Worm (Caenorhabditis elegans) whole organism, L1 larva: ENCODE results near the gene F56D2.8.

ENCODE experiments used
- C04F5.9 ChIP-seq: sonication (generic microtip); optimal IDR thresholded peaks from 2 replicates; lab custom pipeline; 2016; ENCODE audit warnings: missing genetic modification characterization, missing compliant biosample characterization
- C16A3.4 ChIP-seq: fragments of 150-350 bp; optimal IDR thresholded peaks from 2 replicates; lab custom pipeline; 2014; ENCODE audit warnings: missing biosample characterization, missing genetic modification characterization
- Y116A8C.19 ChIP-seq: sonication (generic microtip); optimal IDR thresholded peaks from 2 replicates; lab custom pipeline; 2016; ENCODE audit warnings: missing compliant biosample characterization, missing genetic modification characterization, borderline replicate concordance
- aha-1 ChIP-seq: fragments of 150-350 bp; optimal IDR thresholded peaks from 2 replicates; lab custom pipeline; 2014; ENCODE audit warnings: missing biosample characterization, missing genetic modification characterization
- alr-1 ChIP-seq: fragments of 200-800 bp; sonication (Bioruptor generic); optimal IDR thresholded peaks from 2 replicates; lab custom pipeline; 2018; ENCODE audit warnings: borderline replicate concordance, mild to moderate bottlenecking, missing genetic modification characterization, missing compliant biosample characterization
- blmp-1 ChIP-seq: fragments of 150-350 bp; optimal IDR thresholded peaks from 2 replicates; lab custom pipeline; 2014; ENCODE audit warnings: missing biosample characterization, missing genetic modification characterization
- ceh-63 ChIP-seq: fragments of 200-800 bp; sonication (Bioruptor generic); optimal IDR thresholded peaks from 2 replicates; lab custom pipeline; 2018; ENCODE audit warnings: mild to moderate bottlenecking, missing genetic modification characterization, missing compliant biosample characterization
- ceh-8 ChIP-seq: fragments of 200-800 bp; sonication (Bioruptor generic); optimal IDR thresholded peaks from 2 replicates; lab custom pipeline; 2018; ENCODE audit warnings: mild to moderate bottlenecking, missing genetic modification characterization, moderate library complexity, missing compliant biosample characterization
- ceh-82 ChIP-seq, 3 experiments: fragments of 150-350 bp in 1 of 3; sonication (generic microtip) in 2 of 3; optimal IDR thresholded peaks; 2 replicates each; lab custom pipeline; 2014 to 2017; ENCODE audit warnings: missing biosample characterization in 3 of 3, missing genetic modification characterization in 3 of 3
- ceh-90 ChIP-seq: sonication (generic microtip); optimal IDR thresholded peaks from 2 replicates; lab custom pipeline; 2016; ENCODE audit warnings: missing genetic modification characterization, missing compliant biosample characterization
- dpl-1 ChIP-seq, 3 experiments: fragments of 150-350 bp in 2 of 3; sonication (generic microtip) in 1 of 3; optimal IDR thresholded peaks; 2 replicates each; lab custom pipeline; 2014 to 2017; ENCODE audit warnings: missing biosample characterization in 3 of 3, missing genetic modification characterization in 3 of 3, missing genetic modification reagents in 3 of 3
- dsc-1 ChIP-seq: sonication (generic microtip); optimal IDR thresholded peaks from 2 replicates; lab custom pipeline; 2016; ENCODE audit warnings: mild to moderate bottlenecking, missing genetic modification characterization, missing compliant biosample characterization
- efl-1 ChIP-seq, 4 experiments: fragments of 150-350 bp; optimal IDR thresholded peaks in 3 of 4; peaks in 1 of 4; 1 replicate in 1 of 4; 2 replicates in 3 of 4; lab custom pipeline; 2014; ENCODE audit warnings: missing biosample characterization in 2 of 4, missing genetic modification characterization in 2 of 4, missing genetic modification reagents in 2 of 4
- efl-3 ChIP-seq: fragments of 200-800 bp; sonication (Bioruptor generic); optimal IDR thresholded peaks from 2 replicates; lab custom pipeline; 2018; ENCODE audit warnings: mild to moderate bottlenecking, missing genetic modification characterization, missing compliant biosample characterization
- egl-13 ChIP-seq: sonication (generic microtip); optimal IDR thresholded peaks from 2 replicates; lab custom pipeline; 2016; ENCODE audit warnings: missing genotype, missing genetic modification reagents, missing genetic modification characterization, missing compliant biosample characterization
- elt-3 ChIP-seq, 6 experiments: fragments of 150-350 bp in 1 of 6; sonication (generic microtip); optimal IDR thresholded peaks; 2 replicates each; lab custom pipeline; 2017 to 2018; ENCODE audit warnings: missing biosample characterization in 6 of 6, missing genetic modification characterization in 6 of 6, inconsistent platforms in 1 of 6
- ets-5 ChIP-seq: fragments of 200-800 bp; sonication (Bioruptor generic); IDR thresholded peaks from 2 replicates; pipeline ENCODE4 v1.3.6; 2022; ENCODE audit warnings: missing genetic modification characterization, missing compliant biosample characterization
- fkh-10 ChIP-seq: sonication (generic microtip); optimal IDR thresholded peaks from 2 replicates; lab custom pipeline; 2017; ENCODE audit warnings: missing biosample characterization, missing genetic modification reagents, missing genetic modification characterization
- fkh-4 ChIP-seq: sonication (generic microtip); optimal IDR thresholded peaks from 2 replicates; lab custom pipeline; 2016; ENCODE audit warnings: missing compliant biosample characterization, missing genetic modification characterization, borderline replicate concordance
- fos-1 ChIP-seq: fragments of 150-350 bp; optimal IDR thresholded peaks from 2 replicates; lab custom pipeline; 2014; ENCODE audit warnings: missing biosample characterization, missing genetic modification characterization
- hlh-17 ChIP-seq: fragments of 200-800 bp; sonication (Bioruptor generic); optimal IDR thresholded peaks from 2 replicates; lab custom pipeline; 2018; ENCODE audit warnings: missing genetic modification characterization, mild to moderate bottlenecking, missing compliant biosample characterization, moderate library complexity, borderline replicate concordance
- hpl-2 ChIP-seq: fragments of 150-350 bp; optimal IDR thresholded peaks from 2 replicates; lab custom pipeline; 2014; ENCODE audit warnings: missing biosample characterization, missing genetic modification reagents, missing genetic modification characterization
- lin-14 ChIP-seq: fragments of 200-800 bp; sonication (Bioruptor generic); optimal IDR thresholded peaks from 2 replicates; lab custom pipeline; 2018; ENCODE audit warnings: mild to moderate bottlenecking, missing genetic modification characterization, moderate library complexity, missing compliant biosample characterization
- lin-15B ChIP-seq: fragments of 150-350 bp; sonication (generic microtip); optimal IDR thresholded peaks from 3 replicates; lab custom pipeline; 2014; ENCODE audit warnings: missing biosample characterization, missing genetic modification characterization
- lin-35 ChIP-seq, 2 experiments: fragments of 150-350 bp; optimal IDR thresholded peaks; 2 replicates each; lab custom pipeline; 2014; ENCODE audit warnings: missing biosample characterization in 2 of 2, missing genetic modification characterization in 2 of 2, missing genetic modification reagents in 2 of 2
- lin-39 ChIP-seq: fragments of 150-350 bp; optimal IDR thresholded peaks from 2 replicates; lab custom pipeline; 2014; ENCODE audit warnings: missing biosample characterization, missing genetic modification reagents, missing genetic modification characterization
- lsy-2 ChIP-seq, 2 experiments: fragments of 150-350 bp; optimal IDR thresholded peaks; 2 replicates each; lab custom pipeline; 2014; ENCODE audit warnings: missing biosample characterization in 2 of 2, missing genetic modification characterization in 2 of 2
- mab-9 ChIP-seq: fragments of 200-800 bp; sonication (Bioruptor generic); IDR thresholded peaks from 2 replicates; pipeline ENCODE4 v1.3.6; 2022; ENCODE audit warnings: missing genetic modification reagents, missing genetic modification characterization, missing compliant biosample characterization
- mef-2 ChIP-seq: fragments of 150-350 bp; optimal IDR thresholded peaks from 2 replicates; lab custom pipeline; 2014; ENCODE audit warnings: missing biosample characterization, missing genetic modification characterization
- mep-1 ChIP-seq: fragments of 150-350 bp; optimal IDR thresholded peaks from 2 replicates; lab custom pipeline; 2014; ENCODE audit warnings: missing biosample characterization, missing genetic modification characterization
- nhr-11 ChIP-seq: fragments of 150-350 bp; optimal IDR thresholded peaks from 2 replicates; lab custom pipeline; 2014; ENCODE audit warnings: missing biosample characterization, missing genetic modification characterization
- nhr-19 ChIP-seq: fragments of 200-800 bp; sonication (Bioruptor generic); conservative IDR thresholded peaks from 2 replicates; pipeline ENCODE4 v1.3.6; 2022; ENCODE audit warnings: missing genetic modification characterization, missing compliant biosample characterization
- nhr-20 ChIP-seq: sonication (generic microtip); optimal IDR thresholded peaks from 2 replicates; lab custom pipeline; 2016; ENCODE audit warnings: mild to moderate bottlenecking, missing genetic modification characterization, missing compliant biosample characterization
- nhr-237 ChIP-seq: fragments of 150-350 bp; optimal IDR thresholded peaks from 2 replicates; lab custom pipeline; 2014; ENCODE audit warnings: missing biosample characterization, missing genetic modification characterization
- nhr-71 ChIP-seq: sonication (generic microtip); optimal IDR thresholded peaks from 2 replicates; lab custom pipeline; 2016; ENCODE audit warnings: mild to moderate bottlenecking, missing genetic modification characterization, moderate library complexity, missing compliant biosample characterization
- nhr-77 ChIP-seq: fragments of 150-350 bp; optimal IDR thresholded peaks from 2 replicates; lab custom pipeline; 2014; ENCODE audit warnings: missing biosample characterization, missing genetic modification characterization
- nhr-84 ChIP-seq: sonication (generic microtip); optimal IDR thresholded peaks from 2 replicates; lab custom pipeline; 2017; ENCODE audit warnings: missing biosample characterization, missing genetic modification characterization
- nhr-90 ChIP-seq: sonication (generic microtip); optimal IDR thresholded peaks from 2 replicates; lab custom pipeline; 2016; ENCODE audit warnings: mild to moderate bottlenecking, missing genetic modification characterization, missing compliant biosample characterization; ENCODE audit not compliant: poor library complexity
- pag-3 ChIP-seq: sonication (generic microtip); optimal IDR thresholded peaks from 2 replicates; lab custom pipeline; 2017; ENCODE audit warnings: missing genetic modification characterization, mild to moderate bottlenecking, missing compliant biosample characterization, antibody characterized with exemption, borderline replicate concordance; ENCODE audit not compliant: insufficient read depth
- rnt-1 ChIP-seq: sonication (generic microtip); optimal IDR thresholded peaks from 2 replicates; lab custom pipeline; 2016; ENCODE audit warnings: mild to moderate bottlenecking, missing genetic modification characterization, moderate library complexity, missing compliant biosample characterization
- snpc-4 ChIP-seq: fragments of 150-350 bp; optimal IDR thresholded peaks from 2 replicates; lab custom pipeline; 2014; ENCODE audit warnings: missing biosample characterization, missing genetic modification characterization
- snu-23 ChIP-seq: sonication (generic microtip); optimal IDR thresholded peaks from 2 replicates; lab custom pipeline; 2016; ENCODE audit warnings: missing genetic modification characterization, missing compliant biosample characterization
- sup-37 ChIP-seq: fragments of 200-800 bp; sonication (Bioruptor generic); optimal IDR thresholded peaks from 2 replicates; lab custom pipeline; 2018; ENCODE audit warnings: mild to moderate bottlenecking, missing genetic modification characterization, missing compliant biosample characterization
- unc-130 ChIP-seq: fragments of 150-350 bp; optimal IDR thresholded peaks from 2 replicates; lab custom pipeline; 2017; ENCODE audit warnings: missing biosample characterization, missing genetic modification characterization, inconsistent platforms
- unc-30 ChIP-seq: sonication (generic microtip); optimal IDR thresholded peaks from 2 replicates; lab custom pipeline; 2017; ENCODE audit warnings: missing biosample characterization, missing genetic modification characterization
- unc-86 ChIP-seq: sonication (generic microtip); optimal IDR thresholded peaks from 2 replicates; lab custom pipeline; 2016; ENCODE audit warnings: missing genetic modification characterization, missing compliant biosample characterization
- vab-15 ChIP-seq: sonication (generic microtip); optimal IDR thresholded peaks from 2 replicates; lab custom pipeline; 2017; ENCODE audit warnings: missing genotype, mild to moderate bottlenecking, missing genetic modification characterization, missing compliant biosample characterization
- xbp-1 ChIP-seq: sonication (generic microtip); optimal IDR thresholded peaks from 2 replicates; lab custom pipeline; 2016; ENCODE audit warnings: missing genetic modification characterization, missing compliant biosample characterization
- zag-1 ChIP-seq: fragments of 150-350 bp; optimal IDR thresholded peaks from 2 replicates; lab custom pipeline; 2014; ENCODE audit warnings: missing biosample characterization, missing genetic modification characterization
- ztf-11 ChIP-seq, 2 experiments: sonication (generic microtip); optimal IDR thresholded peaks; 2 replicates each; lab custom pipeline; 2016 to 2017; ENCODE audit warnings: missing genetic modification characterization in 2 of 2, missing biosample characterization in 1 of 2, missing compliant biosample characterization in 1 of 2

F56D2.8 gene

ce11 chrIII:5624835-5625234 lies 42.2 kb upstream of the F56D2.8 start, which contains the start of gene daf-4:
TSS of gene daf-4 (plus strand) at chrIII:5625135.
- TF ChIP-seq hlh-17 (no peak), blmp-1 (tag; lab: Kevin White, UChicago) (no peak), fkh-10 (GFP tag; lab: Kevin White, UChicago) (no peak), nhr-84 (tag; lab: Kevin White, UChicago) (no peak), nhr-77 (tag; lab: Kevin White, UChicago) (no peak), sup-37 (GFP tag; lab: Kevin White, UChicago) (no peak), pag-3 (tag; lab: Kevin White, UChicago) (no peak), hpl-2 (GFP tag; lab: Kevin White, UChicago) (no peak), ztf-11 (tag; optimal IDR thresholded peaks at IDR 0.05; lab: Kevin White, UChicago) (no peak), lin-14 (GFP tag; lab: Kevin White, UChicago) (no peak), C04F5.9 (no peak), nhr-71 (no peak), efl-3 (no peak)

DNA sequence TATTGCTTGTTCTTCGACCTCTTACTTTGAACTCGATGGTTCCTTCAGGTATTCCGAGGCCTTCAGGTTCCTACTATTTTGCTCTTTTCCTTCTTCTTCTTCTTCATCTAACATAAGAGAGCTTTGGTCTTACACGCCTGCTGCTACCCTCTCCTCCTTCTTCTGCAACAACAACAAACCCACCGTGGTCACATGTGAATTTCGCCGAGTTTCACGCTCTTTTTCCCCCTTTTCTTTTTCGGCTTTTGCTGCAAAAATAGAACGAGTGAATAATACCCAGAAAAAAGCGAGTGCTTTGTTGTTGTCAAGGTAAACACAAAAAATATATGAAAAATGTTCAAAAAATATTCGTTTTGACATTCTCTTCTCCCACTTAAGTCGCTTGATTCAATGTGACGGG lies 40.8 kb upstream of the F56D2.8 start:
- TF ChIP-seq mef-2 (peak; percentile 35), nhr-90 (tag; lab: Kevin White, UChicago) (no peak), ceh-90 (no peak), nhr-77 (tag; lab: Kevin White, UChicago) (no peak), C16A3.4 (tag; lab: Kevin White, UChicago) (no peak), efl-3 (no peak), Y116A8C.19 (tag; lab: Kevin White, UChicago) (no peak), lin-39 (no peak), ets-5 (GFP tag; lab: Robert Waterston, UW) (no peak), ceh-63 (GFP tag; lab: Kevin White, UChicago) (no peak), nhr-237 (no peak), zag-1 (no peak), snu-23 (GFP tag; lab: Kevin White, UChicago) (peak; percentile 4), egl-13 (no peak), elt-3 (tag; optimal IDR thresholded peaks at IDR 0.05; lab: Kevin White, UChicago) (no peak), mab-9 (no peak), rnt-1 (tag; lab: Kevin White, UChicago) (peak; percentile 39), aha-1 (no peak), nhr-71 (peak; percentile 24), vab-15 (no peak), xbp-1 (tag; lab: Kevin White, UChicago) (no peak), lin-15B (tag; lab: Kevin White, UChicago) (no peak), dsc-1 (tag; lab: Kevin White, UChicago) (no peak), unc-130 (no peak), ceh-8 (no peak), fkh-4 (tag; lab: Kevin White, UChicago) (no peak), dpl-1 (GFP tag; optimal IDR thresholded peaks at IDR 0.05; lab: Kevin White, UChicago) (peak in 1 of 3 experiments; percentile 2), nhr-19 (GFP tag; lab: Robert Waterston, UW) (0 out of 2 replicates have a peak, but pooled peaks have one; percentile 2), nhr-20 (tag; lab: Kevin White, UChicago) (no peak), ceh-82 (tag; optimal IDR thresholded peaks at IDR 0.05; lab: Kevin White, UChicago) (peak in 1 of 3 experiments; percentile 39), fos-1 (no peak), lin-14 (GFP tag; lab: Kevin White, UChicago) (peak; percentile 70), unc-30 (tag; lab: Kevin White, UChicago) (no peak), sup-37 (GFP tag; lab: Kevin White, UChicago) (no peak), alr-1 (tag; lab: Kevin White, UChicago) (no peak), nhr-11 (no peak), efl-1 (optimal IDR thresholded peaks at IDR 0.05; lab: Kevin White, UChicago) (no peak), efl-1 (GFP tag; optimal IDR thresholded peaks at IDR 0.05 in 1 of 2; lab: Kevin White, UChicago) (peak in 1 of 2 experiments; percentile 21), lin-35 (GFP tag; optimal IDR thresholded peaks at IDR 0.05; lab: Kevin White, UChicago) (no peak), snpc-4 (tag; lab: Kevin White, UChicago) (no peak), unc-86 (tag; lab: Kevin White, UChicago) (peak; percentile 10), lsy-2 (tag; optimal IDR thresholded peaks at IDR 0.05; lab: Kevin White, UChicago) (peak in 1 of 2 experiments; percentile 6), mep-1 (tag; lab: Kevin White, UChicago) (peak; percentile 3)
